Worm (Caenorhabditis elegans): Measurements from ENCODE around the gene Y41E3.7.

The Y41E3.7 gene

ce11 chrIV:15028386-15028785 lies 14.6 kb downstream of the Y41E3.7 start:
- TF ChIP-seq unc-62 (GFP tag; optimal IDR thresholded peaks at IDR 0.05) = no peak

ce11 chrIV:15028891-15029290 lies 15.1 kb downstream of the Y41E3.7 start, which contains the start of gene Y41E3.8:
TSS of gene Y41E3.8 (minus strand) at chrIV:15028978.
- no peak for TF ChIP-seq unc-62 (GFP tag; optimal IDR thresholded peaks at IDR 0.05)

ce11 chrIV:15029565-15029964 lies 15.7 kb downstream of the Y41E3.7 start:
- no peak for TF ChIP-seq unc-62 (GFP tag; optimal IDR thresholded peaks at IDR 0.05)

- TF ChIP-seq unc-62 (GFP tag; optimal IDR thresholded peaks at IDR 0.05) = no peak
Measured at ce11 chrIV:15036974-15037373, 23.1 kb downstream of the Y41E3.7 start, which contains the start of gene eef-1B.2. TSS of gene eef-1B.2 (plus strand) at chrIV:15037331.

ce11 chrIV:15037492-15037891 lies 23.7 kb downstream of the Y41E3.7 start:
- TF ChIP-seq unc-62 (GFP tag; optimal IDR thresholded peaks at IDR 0.05) = no peak

ce11 chrIV:15038821-15039220 lies 25.0 kb downstream of the Y41E3.7 start:
- no peak for TF ChIP-seq unc-62 (GFP tag; optimal IDR thresholded peaks at IDR 0.05)

ce11 chrIV:15039477-15039876 lies 25.6 kb downstream of the Y41E3.7 start, which contains the start of gene hrpu-1:
TSS of gene hrpu-1 (plus strand) at chrIV:15039616.
- TF ChIP-seq unc-62 (GFP tag; optimal IDR thresholded peaks at IDR 0.05) = no peak

- no peak for TF ChIP-seq unc-62 (GFP tag; optimal IDR thresholded peaks at IDR 0.05)
Measured at ce11 chrIV:15041124-15041523, 27.3 kb downstream of the Y41E3.7 start.

ce11 chrIV:15042159-15042936 lies 28.5 kb downstream of the Y41E3.7 start:
- no peak for TF ChIP-seq unc-62 (GFP tag; optimal IDR thresholded peaks at IDR 0.05)

- no peak for TF ChIP-seq unc-62 (GFP tag; optimal IDR thresholded peaks at IDR 0.05)
Measured at ce11 chrIV:15046162-15046561, 32.3 kb downstream of the Y41E3.7 start.

- no peak for TF ChIP-seq unc-62 (GFP tag; optimal IDR thresholded peaks at IDR 0.05)
Measured at ce11 chrIV:15049288-15050094, 35.7 kb downstream of the Y41E3.7 start.

ce11 chrIV:15051045-15051444 lies 37.2 kb downstream of the Y41E3.7 start:
- TF ChIP-seq unc-62 (GFP tag; optimal IDR thresholded peaks at IDR 0.05) = no peak

ce11 chrIV:15053271-15053670 lies 39.4 kb downstream of the Y41E3.7 start, which contains the start of gene srt-47:
TSS of gene srt-47 (minus strand) at chrIV:15053371.
- no peak for TF ChIP-seq unc-62 (GFP tag; optimal IDR thresholded peaks at IDR 0.05)

ce11 chrIV:15056081-15056586 lies 42.3 kb downstream of the Y41E3.7 start, which contains the start of gene Y41E3.19:
TSS of gene Y41E3.19 (plus strand) at chrIV:15056131.
- no peak for TF ChIP-seq unc-62 (GFP tag; optimal IDR thresholded peaks at IDR 0.05)

ce11 chrIV:15057994-15058393 lies 44.2 kb downstream of the Y41E3.7 start, which contains the start of gene Y41E3.13:
TSS of gene Y41E3.13 (plus strand) at chrIV:15058294.
- TF ChIP-seq unc-62 (GFP tag; optimal IDR thresholded peaks at IDR 0.05) = no peak

ce11 chrIV:15063789-15064188 lies 50.0 kb downstream of the Y41E3.7 start:
- TF ChIP-seq unc-62 (GFP tag; optimal IDR thresholded peaks at IDR 0.05) = no peak

All from whole organism, dauer.